Worm (Caenorhabditis elegans): ENCODE measurements around the gene srr-10.

DNA sequence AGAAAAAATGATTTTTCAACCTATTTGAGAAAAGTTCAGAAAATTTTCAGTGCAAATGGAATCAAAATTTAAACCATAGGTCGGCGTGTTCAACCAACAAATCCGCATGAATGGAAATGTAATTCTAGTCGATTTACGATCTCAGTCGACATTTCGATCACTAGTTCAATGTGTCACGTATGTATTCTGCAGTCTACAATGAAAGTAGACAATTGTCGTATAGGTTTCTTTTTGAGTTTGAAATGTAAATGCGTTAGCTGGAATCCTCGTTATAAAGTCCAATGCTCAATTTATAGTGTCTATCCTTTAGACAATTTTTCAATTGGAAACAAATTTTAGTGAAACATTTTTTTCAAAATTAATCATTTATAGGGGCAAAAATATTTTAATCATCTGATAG, 19.4 kb upstream of the srr-10 start, which contains the start of gene ZK105.12:
- TF ChIP-seq nhr-237 (tag; optimal IDR thresholded peaks at IDR 0.05) (no peak), pha-4 (tag; optimal IDR thresholded peaks at IDR 0.05) (no peak)

Data from whole organism, mixed stage, embryonic.